Worm (Caenorhabditis elegans) whole organism, L4 larva: ENCODE measurements around the gene F08G2.5.

ENCODE experiments used
- hlh-30 ChIP-seq: sonication (generic microtip); optimal IDR thresholded peaks from 2 replicates; lab custom pipeline; 2017; ENCODE audit warnings: antibody characterized with exemption, mild to moderate bottlenecking, missing genetic modification characterization, missing compliant biosample characterization; ENCODE audit not compliant: insufficient read depth
- lin-13 ChIP-seq: fragments of 150-350 bp; optimal IDR thresholded peaks from 2 replicates; lab custom pipeline; 2014; ENCODE audit warnings: missing biosample characterization, missing genetic modification reagents, missing genetic modification characterization
- lin-39 ChIP-seq: fragments of 150-350 bp; optimal IDR thresholded peaks from 2 replicates; lab custom pipeline; 2014; ENCODE audit warnings: missing biosample characterization, missing genetic modification reagents, missing genetic modification characterization
- mdl-1 ChIP-seq, 2 experiments: fragments of 150-350 bp in 1 of 2; sonication (generic microtip) in 1 of 2; optimal IDR thresholded peaks; 2 replicates each; lab custom pipeline; 2014 to 2017; ENCODE audit warnings: missing biosample characterization in 2 of 2, missing genetic modification characterization in 2 of 2
- nhr-10 ChIP-seq: fragments of 150-350 bp; optimal IDR thresholded peaks from 2 replicates; lab custom pipeline; 2014; ENCODE audit warnings: missing biosample characterization, missing genetic modification characterization
- zag-1 ChIP-seq: fragments of 150-350 bp; optimal IDR thresholded peaks from 2 replicates; lab custom pipeline; 2014; ENCODE audit warnings: missing biosample characterization, missing genetic modification characterization

DNA sequence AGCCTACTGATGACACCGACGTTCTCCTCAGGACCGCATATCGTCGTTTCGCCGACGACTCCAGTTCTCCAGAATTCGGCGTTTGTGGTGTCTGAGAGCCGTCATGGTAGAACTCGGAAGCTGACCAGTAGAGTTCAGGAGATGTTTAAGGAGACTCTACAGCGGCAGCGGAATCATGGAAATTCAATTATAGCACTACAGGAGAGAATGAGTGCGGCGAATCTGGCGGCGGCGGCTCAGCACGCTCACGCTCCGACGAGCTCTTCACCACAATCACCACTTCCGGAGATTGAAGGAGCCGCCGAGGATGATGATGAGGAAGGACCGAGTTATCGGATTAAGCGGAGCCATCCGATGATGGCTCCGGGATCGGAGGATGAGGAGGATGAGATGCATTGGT is 46.2 kb upstream of the F08G2.5 start:
- TF ChIP-seq lin-39 (tag; lab: Kevin White, UChicago) (no peak), lin-13 (GFP tag; lab: Kevin White, UChicago) (no peak), hlh-30 (tag; lab: Kevin White, UChicago) (no peak), zag-1 (tag; lab: Kevin White, UChicago) (no peak), mdl-1 (tag; optimal IDR thresholded peaks at IDR 0.05; lab: Kevin White, UChicago) (no peak), nhr-10 (no peak)
